Fruit fly (Drosophila melanogaster) whole organism, embryonic: ENCODE results near the gene CG13077.

Experiments
- Antp ChIP-seq: fragments of 200-800 bp; sonication (Bioruptor generic); optimal IDR thresholded peaks from 3 replicates; lab custom pipeline; 2016; ENCODE audit warnings: missing biosample characterization, missing genetic modification characterization
- CG10274 ChIP-seq: fragments of 200-800 bp; sonication (Bioruptor generic); optimal IDR thresholded peaks from 3 replicates; lab custom pipeline; 2017; ENCODE audit warnings: missing biosample characterization, mild to moderate bottlenecking, missing genetic modification characterization
- CG10654 ChIP-seq: fragments of 200-800 bp; sonication (Bioruptor generic); optimal IDR thresholded peaks from 2 replicates; lab custom pipeline; 2016; ENCODE audit warnings: missing biosample characterization, missing genetic modification characterization
- CG11398 ChIP-seq: fragments of 200-800 bp; sonication (Bioruptor generic); optimal IDR thresholded peaks from 2 replicates; lab custom pipeline; 2016; ENCODE audit warnings: missing biosample characterization, missing genetic modification characterization
- CG11695 ChIP-seq: fragments of 200-800 bp; sonication (Bioruptor generic); IDR thresholded peaks from 3 replicates; pipeline ENCODE4 v1.3.6; 2022; ENCODE audit warnings: missing biosample characterization, missing genetic modification characterization
- CG12744 ChIP-seq: fragments of 200-800 bp; sonication (Bioruptor generic); optimal IDR thresholded peaks from 2 replicates; lab custom pipeline; 2016; ENCODE audit warnings: missing biosample characterization, missing genetic modification characterization
- CG14050 ChIP-seq: fragments of 200-800 bp; sonication (Bioruptor generic); IDR thresholded peaks from 3 replicates; pipeline ENCODE4 v1.3.6; 2022; ENCODE audit warnings: missing biosample characterization, missing genetic modification characterization
- CG17802 ChIP-seq: fragments of 200-800 bp; sonication (Bioruptor generic); optimal IDR thresholded peaks from 2 replicates; lab custom pipeline; 2018; ENCODE audit warnings: missing biosample characterization, mild to moderate bottlenecking, missing genetic modification characterization, moderate library complexity
- CG1832 ChIP-seq: fragments of 200-800 bp; sonication (Bioruptor generic); optimal IDR thresholded peaks from 2 replicates; lab custom pipeline; 2017; ENCODE audit warnings: missing biosample characterization, mild to moderate bottlenecking, missing genetic modification characterization, inconsistent platforms
- CG31441 ChIP-seq: fragments of 200-800 bp; sonication (Bioruptor generic); IDR thresholded peaks from 2 replicates; pipeline ENCODE4 v1.3.6; 2022; ENCODE audit warnings: missing biosample characterization, missing genetic modification characterization
- CG3163 ChIP-seq: fragments of 200-800 bp; sonication (Bioruptor generic); optimal IDR thresholded peaks from 3 replicates; lab custom pipeline; 2016; ENCODE audit warnings: missing biosample characterization, missing genetic modification characterization
- CG4617 ChIP-seq: fragments of 200-800 bp; sonication (Bioruptor generic); optimal IDR thresholded peaks from 3 replicates; lab custom pipeline; 2016; ENCODE audit warnings: missing biosample characterization, missing genetic modification characterization, borderline replicate concordance
- CG4820 ChIP-seq: fragments of 200-800 bp; sonication (Bioruptor generic); optimal IDR thresholded peaks from 3 replicates; lab custom pipeline; 2016; ENCODE audit warnings: missing biosample characterization, missing genetic modification characterization
- CG5245 ChIP-seq: fragments of 200-800 bp; sonication (Bioruptor generic); optimal IDR thresholded peaks from 3 replicates; lab custom pipeline; 2016; ENCODE audit warnings: missing biosample characterization, missing genetic modification characterization
- CG7372 ChIP-seq: fragments of 200-800 bp; sonication (Bioruptor generic); IDR thresholded peaks from 2 replicates; pipeline ENCODE4 v1.3.6; 2022; ENCODE audit warnings: missing biosample characterization, missing genetic modification characterization
- CG7987 ChIP-seq: fragments of 200-800 bp; sonication (Bioruptor generic); optimal IDR thresholded peaks from 2 replicates; lab custom pipeline; 2018; ENCODE audit warnings: missing biosample characterization, mild to moderate bottlenecking, missing genetic modification characterization, moderate library complexity
- CG9876 ChIP-seq: fragments of 200-800 bp; sonication (Bioruptor generic); optimal IDR thresholded peaks from 2 replicates; lab custom pipeline; 2016; ENCODE audit warnings: missing biosample characterization, missing genetic modification characterization
- CTCF ChIP-seq: fragments of 200-800 bp; sonication (Bioruptor generic); optimal IDR thresholded peaks from 2 replicates; lab custom pipeline; 2017; ENCODE audit warnings: missing biosample characterization, mild to moderate bottlenecking, missing genetic modification characterization, moderate library complexity
- Chrac-16 ChIP-seq: fragments of 200-800 bp; sonication (Bioruptor generic); optimal IDR thresholded peaks from 3 replicates; lab custom pipeline; 2016; ENCODE audit warnings: missing biosample characterization, missing genetic modification characterization
- Dad ChIP-seq: fragments of 200-800 bp; sonication (Bioruptor generic); optimal IDR thresholded peaks from 3 replicates; lab custom pipeline; 2016; ENCODE audit warnings: missing biosample characterization, missing genetic modification characterization
- Dll ChIP-seq: fragments of 200-800 bp; sonication (Bioruptor generic); IDR thresholded peaks from 4 replicates; pipeline ENCODE4 v1.3.6; 2022; ENCODE audit warnings: missing biosample characterization, missing genetic modification characterization; ENCODE audit not compliant: partially characterized antibody
- E2f1 ChIP-seq: fragments of 200-800 bp; sonication (Bioruptor generic); IDR thresholded peaks from 2 replicates; pipeline ENCODE4 v1.3.6; 2022; ENCODE audit warnings: missing biosample characterization, missing genetic modification characterization
- Fer3 ChIP-seq: fragments of 200-800 bp; sonication (Bioruptor generic); optimal IDR thresholded peaks from 2 replicates; lab custom pipeline; 2018; ENCODE audit warnings: missing biosample characterization, mild to moderate bottlenecking, missing genetic modification characterization, moderate library complexity
- GATAe ChIP-seq: fragments of 200-800 bp; sonication (Bioruptor generic); conservative IDR thresholded peaks from 2 replicates; pipeline ENCODE4 v1.3.6; 2022; ENCODE audit warnings: missing biosample characterization, missing genetic modification characterization
- HHEX ChIP-seq: fragments of 200-800 bp; sonication (Bioruptor generic); optimal IDR thresholded peaks from 3 replicates; lab custom pipeline; 2017; ENCODE audit warnings: missing biosample characterization, mild to moderate bottlenecking, missing genetic modification characterization, missing genetic modification reagents
- HLH54F ChIP-seq: fragments of 200-800 bp; sonication (Bioruptor generic); optimal IDR thresholded peaks from 3 replicates; lab custom pipeline; 2016; ENCODE audit warnings: missing biosample characterization, missing genetic modification characterization
- Hr3 ChIP-seq: fragments of 200-800 bp; sonication (Bioruptor generic); optimal IDR thresholded peaks from 3 replicates; lab custom pipeline; 2016; ENCODE audit warnings: missing biosample characterization, missing genetic modification characterization
- Hr39 ChIP-seq: fragments of >200 bp; optimal IDR thresholded peaks from 2 replicates; lab custom pipeline; 2017
- Oaz ChIP-seq: fragments of 200-800 bp; sonication (Bioruptor generic); IDR thresholded peaks from 2 replicates; pipeline ENCODE4 v1.3.6; 2022; ENCODE audit warnings: missing biosample characterization, missing genetic modification characterization
- Oli ChIP-seq: fragments of 200-800 bp; sonication (Bioruptor generic); optimal IDR thresholded peaks from 2 replicates; lab custom pipeline; 2018; ENCODE audit warnings: missing biosample characterization, mild to moderate bottlenecking, missing genetic modification characterization, moderate library complexity
- Ptx1 ChIP-seq: fragments of 200-800 bp; sonication (Bioruptor generic); IDR thresholded peaks from 2 replicates; pipeline ENCODE4 v1.3.6; 2022; ENCODE audit warnings: missing biosample characterization, missing genetic modification characterization
- Scr ChIP-seq: fragments of 200-800 bp; sonication (Bioruptor generic); IDR thresholded peaks from 2 replicates; pipeline ENCODE4 v1.3.6; 2022; ENCODE audit warnings: missing biosample characterization, missing genetic modification characterization; ENCODE audit not compliant: partially characterized antibody
- Sry-β ChIP-seq: fragments of 200-800 bp; sonication (Bioruptor generic); optimal IDR thresholded peaks from 2 replicates; lab custom pipeline; 2018; ENCODE audit warnings: missing biosample characterization, mild to moderate bottlenecking, missing genetic modification characterization, moderate library complexity
- ab ChIP-seq: fragments of 200-800 bp; sonication (Bioruptor generic); optimal IDR thresholded peaks from 2 replicates; lab custom pipeline; 2016; ENCODE audit warnings: missing biosample characterization, missing genetic modification characterization
- bbx ChIP-seq: fragments of 200-800 bp; sonication (Bioruptor generic); IDR thresholded peaks from 2 replicates; pipeline ENCODE4 v1.3.6; 2022; ENCODE audit warnings: missing biosample characterization, missing genetic modification characterization; ENCODE audit not compliant: partially characterized antibody
- bcd ChIP-seq: fragments of 200-800 bp; sonication (Bioruptor generic); optimal IDR thresholded peaks from 2 replicates; lab custom pipeline; 2017; ENCODE audit warnings: missing biosample characterization, mild to moderate bottlenecking, missing genetic modification characterization
- bowl ChIP-seq: fragments of 200-800 bp; sonication (Bioruptor generic); IDR thresholded peaks from 2 replicates; pipeline ENCODE4 v1.3.6; 2022; ENCODE audit warnings: missing biosample characterization, missing genetic modification characterization
- cad ChIP-seq: fragments of >200 bp; optimal IDR thresholded peaks from 2 replicates; lab custom pipeline; 2017; ENCODE audit warnings: missing biosample characterization, missing genetic modification characterization
- ci ChIP-seq: fragments of 200-800 bp; sonication (Bioruptor generic); IDR thresholded peaks from 3 replicates; pipeline ENCODE4 v1.3.6; 2022; ENCODE audit warnings: missing biosample characterization, missing genetic modification characterization
- gt ChIP-seq: fragments of 200-800 bp; sonication (Bioruptor generic); IDR thresholded peaks from 2 replicates; pipeline ENCODE4 v1.3.6; 2022; ENCODE audit warnings: missing biosample characterization, missing genetic modification characterization
- h ChIP-seq: fragments of >200 bp; optimal IDR thresholded peaks from 2 replicates; lab custom pipeline; 2017
- ind ChIP-seq: fragments of 200-800 bp; sonication (Bioruptor generic); optimal IDR thresholded peaks from 3 replicates; lab custom pipeline; 2016; ENCODE audit warnings: missing biosample characterization, missing genetic modification characterization
- jing ChIP-seq: fragments of 200-800 bp; sonication (Bioruptor generic); optimal IDR thresholded peaks from 2 replicates; lab custom pipeline; 2018; ENCODE audit warnings: missing biosample characterization, mild to moderate bottlenecking, missing genetic modification characterization
- luna ChIP-seq: fragments of 200-800 bp; sonication (Bioruptor generic); optimal IDR thresholded peaks from 2 replicates; lab custom pipeline; 2016; ENCODE audit warnings: missing biosample characterization, missing genetic modification characterization
- maf-S ChIP-seq: fragments of 200-800 bp; sonication (Bioruptor generic); optimal IDR thresholded peaks from 2 replicates; lab custom pipeline; 2016; ENCODE audit warnings: missing biosample characterization, missing genetic modification characterization
- mirr ChIP-seq: fragments of 200-800 bp; sonication (Bioruptor generic); optimal IDR thresholded peaks from 3 replicates; lab custom pipeline; 2018; ENCODE audit warnings: missing biosample characterization, mild to moderate bottlenecking, missing genetic modification characterization
- nerfin-1 ChIP-seq: fragments of 200-800 bp; sonication (Bioruptor generic); optimal IDR thresholded peaks from 3 replicates; lab custom pipeline; 2019; ENCODE audit warnings: missing biosample characterization, mild to moderate bottlenecking, missing genetic modification characterization, moderate library complexity
- otp ChIP-seq: fragments of 200-800 bp; sonication (Bioruptor generic); IDR thresholded peaks from 3 replicates; pipeline ENCODE4, ENCODE4 v1.3.6; 2022; ENCODE audit warnings: missing biosample characterization, missing genetic modification characterization
- pnt ChIP-seq: fragments of 200-800 bp; sonication (Bioruptor generic); optimal IDR thresholded peaks from 3 replicates; lab custom pipeline; 2016; ENCODE audit warnings: missing biosample characterization, missing genetic modification characterization
- repo ChIP-seq: fragments of 200-800 bp; sonication (Bioruptor generic); optimal IDR thresholded peaks from 2 replicates; lab custom pipeline; 2016; ENCODE audit warnings: missing biosample characterization, missing genetic modification characterization
- tio ChIP-seq: fragments of 200-800 bp; sonication (Bioruptor generic); optimal IDR thresholded peaks from 2 replicates; lab custom pipeline; 2017; ENCODE audit warnings: missing biosample characterization, missing genetic modification characterization, inconsistent platforms
- trh ChIP-seq: fragments of 200-800 bp; sonication (Bioruptor generic); optimal IDR thresholded peaks from 2 replicates; lab custom pipeline; 2016; ENCODE audit warnings: missing biosample characterization, missing genetic modification characterization
- ttk ChIP-seq: fragments of 200-800 bp; sonication (Bioruptor generic); IDR thresholded peaks from 2 replicates; pipeline ENCODE4 v2.1.2; 2022; ENCODE audit warnings: missing biosample characterization, missing genetic modification characterization

The CG13077 gene

dm6 chr2L:19582185-19582584 is 16.5 kb downstream of the CG13077 start, which contains the start of gene Hakai (continued):
- TF ChIP-seq CG10654 (GFP tag; lab: Kevin White, UChicago) (peak; percentile 53), Hr3 (peak; percentile 30), CG31441 (GFP tag; lab: Robert Waterston, UW) (peak; percentile 25; the same call in 1 of the 2 replicates), HHEX (GFP tag; lab: Kevin White, UChicago) (peak; percentile 32), luna (GFP tag; lab: Kevin White, UChicago) (peak; percentile 25), ab (GFP tag; lab: Kevin White, UChicago) (no peak), repo (GFP tag; lab: Kevin White, UChicago) (peak; percentile 77), GATAe (no peak), CG1832 (GFP tag; lab: Kevin White, UChicago) (peak; percentile 13), mirr (no peak), nerfin-1 (tag; lab: Kevin White, UChicago) (peak; percentile 29), CG4820 (GFP tag; lab: Kevin White, UChicago) (peak; percentile 20), pnt (GFP tag; lab: Kevin White, UChicago) (peak; percentile 70), otp (GFP tag; lab: Robert Waterston, UW) (no peak; the same call in 2 of the 3 replicates), CG4617 (GFP tag; lab: Kevin White, UChicago) (peak; percentile 93), h (no peak), Ptx1 (GFP tag; lab: Robert Waterston, UW) (peak; percentile 62), bowl (GFP tag; lab: Robert Waterston, UW) (no peak), bbx (GFP tag; lab: Robert Waterston, UW) (0 out of 2 replicates have a peak, but pooled peaks have one; percentile 33), CG3163 (GFP tag; lab: Kevin White, UChicago) (peak; percentile 54), CG14050 (GFP tag; lab: Robert Waterston, UW) (no peak), CG11695 (GFP tag; lab: Robert Waterston, UW) (no peak), jing (no peak), CG17802 (no peak), maf-S (GFP tag; lab: Kevin White, UChicago) (peak; percentile 5), tio (GFP tag; lab: Kevin White, UChicago) (no peak), CG11398 (peak; percentile 32), gt (GFP tag; lab: Robert Waterston, UW) (no peak), Scr (GFP tag; lab: Robert Waterston, UW) (peak; percentile 59), Dad (GFP tag; lab: Kevin White, UChicago) (peak; percentile 64), Antp (GFP tag; lab: Kevin White, UChicago) (peak; percentile 82), Oli (tag; lab: Kevin White, UChicago) (peak; percentile 16), Chrac-16 (GFP tag; lab: Kevin White, UChicago) (peak; percentile 57), CG12744 (GFP tag; lab: Kevin White, UChicago) (peak; percentile 2), Hr39 (peak; percentile 100), CG7372 (GFP tag; lab: Robert Waterston, UW) (peak; percentile 46; the same call in 1 of the 2 replicates), CG10274 (GFP tag; lab: Kevin White, UChicago) (no peak), E2f1 (GFP tag; lab: Robert Waterston, UW) (0 out of 2 replicates have a peak, but pooled peaks have one; percentile 31), ttk (GFP tag; lab: Robert Waterston, UW) (no peak), HLH54F (GFP tag; lab: Kevin White, UChicago) (peak; percentile 73), ind (GFP tag; lab: Kevin White, UChicago) (peak; percentile 77), trh (GFP tag; lab: Kevin White, UChicago) (no peak), CG5245 (peak; percentile 55), CTCF (GFP tag; lab: Kevin White, UChicago) (no peak), bcd (peak; percentile 54), CG9876 (GFP tag; lab: Kevin White, UChicago) (peak; percentile 50), Dll (GFP tag; lab: Robert Waterston, UW) (peak; percentile 62; the same call in 3 of the 4 replicates), Fer3 (tag; lab: Kevin White, UChicago) (peak; percentile 0), cad (no peak), CG7987 (GFP tag; lab: Kevin White, UChicago) (no peak), ci (GFP tag; lab: Robert Waterston, UW) (peak; percentile 31; the same call in 2 of the 3 replicates), Oaz (GFP tag; lab: Robert Waterston, UW) (0 out of 2 replicates have a peak, but pooled peaks have one; percentile 9), Sry-β (GFP tag; lab: Kevin White, UChicago) (no peak)
